Fruit fly (Drosophila melanogaster) whole organism, pupa: Measurements from ENCODE around the gene CG6688.

Experiments used
- CG10348 ChIP-seq: fragments of 200-800 bp; sonication (Bioruptor generic); IDR thresholded peaks from 2 replicates; pipeline ENCODE4 v1.3.6; 2022; ENCODE audit warnings: missing biosample characterization, missing genetic modification characterization
- CG12605 ChIP-seq: fragments of 200-800 bp; sonication (Bioruptor generic); IDR thresholded peaks from 2 replicates; pipeline ENCODE4 v1.3.6; 2022; ENCODE audit warnings: missing biosample characterization, missing genetic modification characterization
- CG13204 ChIP-seq: fragments of 200-800 bp; sonication (Bioruptor generic); optimal IDR thresholded peaks from 2 replicates; lab custom pipeline; 2018; ENCODE audit warnings: missing biosample characterization, mild to moderate bottlenecking, missing genetic modification characterization, moderate library complexity
- CG14655 ChIP-seq: fragments of 200-800 bp; sonication (Bioruptor generic); optimal IDR thresholded peaks from 3 replicates; lab custom pipeline; 2017; ENCODE audit warnings: mild to moderate bottlenecking, missing biosample characterization, missing genetic modification reagents, missing genetic modification characterization
- CG15710 ChIP-seq: fragments of 200-800 bp; sonication (Bioruptor generic); optimal IDR thresholded peaks from 2 replicates; lab custom pipeline; 2018; ENCODE audit warnings: missing biosample characterization, mild to moderate bottlenecking, missing genetic modification characterization, moderate library complexity
- CG17806 ChIP-seq: fragments of 200-800 bp; sonication (Bioruptor generic); optimal IDR thresholded peaks from 2 replicates; lab custom pipeline; 2018; ENCODE audit warnings: missing biosample characterization, mild to moderate bottlenecking, missing genetic modification characterization, moderate library complexity
- CG32121 ChIP-seq: fragments of 200-800 bp; sonication (Bioruptor generic); IDR thresholded peaks from 2 replicates; pipeline ENCODE4 v1.3.6; 2022; ENCODE audit warnings: missing biosample characterization, missing genetic modification characterization
- CG34367 ChIP-seq: fragments of 200-800 bp; sonication (Bioruptor generic); optimal IDR thresholded peaks from 2 replicates; lab custom pipeline; 2018; ENCODE audit warnings: missing biosample characterization, mild to moderate bottlenecking, missing genetic modification characterization
- CG4496 ChIP-seq: fragments of 200-800 bp; sonication (Bioruptor generic); IDR thresholded peaks from 3 replicates; pipeline ENCODE4 v1.3.6; 2022; ENCODE audit warnings: missing biosample characterization, missing genetic modification characterization
- CG8159 ChIP-seq: fragments of 200-800 bp; sonication (Bioruptor generic); optimal IDR thresholded peaks from 3 replicates; lab custom pipeline; 2018; ENCODE audit warnings: missing biosample characterization, mild to moderate bottlenecking, missing genetic modification characterization, moderate library complexity
- CG8301 ChIP-seq: fragments of 200-800 bp; sonication (Bioruptor generic); optimal IDR thresholded peaks from 2 replicates; lab custom pipeline; 2018; ENCODE audit warnings: missing biosample characterization, mild to moderate bottlenecking, missing genetic modification characterization
- CG9948 ChIP-seq: fragments of 200-800 bp; sonication (Bioruptor generic); optimal IDR thresholded peaks from 2 replicates; lab custom pipeline; 2018; ENCODE audit warnings: missing biosample characterization, mild to moderate bottlenecking, missing genetic modification characterization, moderate library complexity
- D1 ChIP-seq: fragments of 200-800 bp; sonication (Bioruptor generic); optimal IDR thresholded peaks from 2 replicates; lab custom pipeline; 2018; ENCODE audit warnings: missing biosample characterization, mild to moderate bottlenecking, missing genetic modification characterization, moderate library complexity
- EcR ChIP-seq: fragments of 200-800 bp; sonication (Bioruptor generic); optimal IDR thresholded peaks from 3 replicates; lab custom pipeline; 2019; ENCODE audit warnings: missing biosample characterization, missing genetic modification characterization, mild to moderate bottlenecking, moderate library complexity, missing genetic modification reagents
- Ets98B ChIP-seq: fragments of 200-800 bp; sonication (Bioruptor generic); IDR thresholded peaks from 2 replicates; pipeline ENCODE4 v1.3.6; 2022; ENCODE audit warnings: missing biosample characterization, missing genetic modification characterization
- Pif1A ChIP-seq: fragments of 200-800 bp; sonication (Bioruptor generic); optimal IDR thresholded peaks from 3 replicates; lab custom pipeline; 2016; ENCODE audit warnings: missing biosample characterization, missing genetic modification characterization
- Pif1B ChIP-seq: fragments of 200-800 bp; sonication (Bioruptor generic); optimal IDR thresholded peaks from 3 replicates; lab custom pipeline; 2016; ENCODE audit warnings: missing biosample characterization, missing genetic modification characterization
- Snoo ChIP-seq: fragments of 200-800 bp; sonication (Bioruptor generic); optimal IDR thresholded peaks from 3 replicates; lab custom pipeline; 2017; ENCODE audit warnings: missing biosample characterization, mild to moderate bottlenecking, missing genetic modification characterization, inconsistent platforms
- fd96Ca ChIP-seq: fragments of 200-800 bp; sonication (Bioruptor generic); IDR thresholded peaks from 3 replicates; pipeline ENCODE4 v1.3.6; 2022; ENCODE audit warnings: missing biosample characterization, missing genetic modification characterization
- gl ChIP-seq: fragments of 200-800 bp; sonication (Bioruptor generic); optimal IDR thresholded peaks from 2 replicates; lab custom pipeline; 2018; ENCODE audit warnings: missing biosample characterization, mild to moderate bottlenecking, missing genetic modification characterization
- rn ChIP-seq: fragments of 200-800 bp; sonication (Bioruptor generic); IDR thresholded peaks from 2 replicates; pipeline ENCODE4 v1.3.6; 2022; ENCODE audit warnings: missing biosample characterization, missing genetic modification characterization

The CG6688 gene

DNA sequence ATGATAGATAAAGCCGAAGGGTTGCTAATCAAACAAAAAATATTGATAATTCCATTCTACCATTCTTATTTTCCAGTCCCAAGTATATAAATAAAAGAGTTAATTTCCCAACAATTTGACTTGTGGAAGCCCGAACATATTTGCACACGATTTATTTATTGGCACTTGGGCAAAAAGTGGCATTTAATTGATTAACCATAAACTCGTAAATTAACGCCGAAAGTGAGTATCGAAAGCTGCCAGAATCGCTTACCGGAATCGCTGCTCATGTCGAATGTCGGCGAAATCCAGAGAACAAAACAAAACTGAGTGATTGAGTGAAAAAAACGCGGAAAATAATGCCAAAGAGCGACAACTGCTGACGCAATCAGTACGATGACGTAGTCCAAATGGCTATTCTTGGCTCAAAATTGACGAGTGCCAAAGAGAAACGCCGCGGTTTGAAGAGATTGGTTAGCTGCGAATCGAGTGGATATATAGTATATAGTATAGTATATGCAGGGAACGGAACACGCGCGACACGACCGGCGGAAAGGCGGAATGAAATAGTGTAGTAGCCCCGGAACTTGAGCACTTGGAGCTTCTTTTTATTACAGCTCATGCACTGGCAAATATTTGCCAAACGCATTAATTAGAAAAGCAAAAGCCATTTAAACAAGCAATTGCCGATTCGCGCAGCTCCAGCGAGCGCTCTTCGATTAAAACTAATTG, 14.1 kb upstream of the CG6688 start, which contains the start of gene Nha2:
Gene Nha2, minus strand, starts transcription at position 617 of the 711 bp plus-strand sequence.
- TF ChIP-seq D1 (tag; lab: Kevin White, UChicago) (no peak), CG12605 (GFP tag; lab: Robert Waterston, UW) (no peak), CG10348 (GFP tag; lab: Robert Waterston, UW) (no peak), Pif1A (GFP tag; lab: Kevin White, UChicago) (no peak), Snoo (no peak)

DNA sequence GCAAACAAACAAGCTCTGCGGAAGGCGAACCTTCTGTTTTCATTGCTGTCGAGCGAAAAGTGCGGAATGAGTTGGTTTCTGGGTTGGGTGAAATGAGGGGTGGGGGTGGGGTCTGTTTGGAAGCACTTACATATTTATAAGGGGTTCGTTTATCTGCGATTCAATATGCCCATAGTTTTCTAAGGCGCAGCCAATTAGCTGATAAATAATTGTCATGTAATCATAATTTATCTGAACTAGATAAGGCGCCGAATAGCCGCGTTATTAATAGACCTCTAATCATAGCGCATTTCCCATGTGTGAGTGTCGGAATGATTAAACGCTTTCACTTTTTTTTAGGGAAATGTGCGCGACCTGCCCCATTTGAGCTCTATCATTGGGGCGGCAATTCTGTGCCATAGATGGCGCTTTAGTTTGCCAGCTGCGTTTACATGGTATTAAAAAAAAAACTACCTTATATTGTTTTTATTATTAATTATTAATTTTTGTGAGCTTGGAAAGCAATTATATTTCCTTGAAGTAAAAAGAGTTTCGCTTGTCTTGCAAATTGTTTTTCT, 13.5 kb upstream of the CG6688 start:
- TF ChIP-seq CG34367 (tag; lab: Kevin White, UChicago) (no peak), CG14655 (GFP tag; lab: Kevin White, UChicago) (no peak), CG15710 (tag; lab: Kevin White, UChicago) (no peak), CG10348 (GFP tag; lab: Robert Waterston, UW) (no peak), EcR (GFP tag; lab: Kevin White, UChicago) (no peak), CG12605 (GFP tag; lab: Robert Waterston, UW) (no peak), Pif1A (GFP tag; lab: Kevin White, UChicago) (no peak), CG17806 (tag; lab: Kevin White, UChicago) (no peak), Pif1B (GFP tag; lab: Kevin White, UChicago) (no peak), CG32121 (no peak), rn (GFP tag; lab: Robert Waterston, UW) (no peak), Ets98B (no peak), CG4496 (no peak), CG8301 (tag; lab: Kevin White, UChicago) (no peak), Snoo (no peak), fd96Ca (GFP tag; lab: Robert Waterston, UW) (no peak), gl (tag; lab: Kevin White, UChicago) (no peak), CG13204 (no peak)

DNA sequence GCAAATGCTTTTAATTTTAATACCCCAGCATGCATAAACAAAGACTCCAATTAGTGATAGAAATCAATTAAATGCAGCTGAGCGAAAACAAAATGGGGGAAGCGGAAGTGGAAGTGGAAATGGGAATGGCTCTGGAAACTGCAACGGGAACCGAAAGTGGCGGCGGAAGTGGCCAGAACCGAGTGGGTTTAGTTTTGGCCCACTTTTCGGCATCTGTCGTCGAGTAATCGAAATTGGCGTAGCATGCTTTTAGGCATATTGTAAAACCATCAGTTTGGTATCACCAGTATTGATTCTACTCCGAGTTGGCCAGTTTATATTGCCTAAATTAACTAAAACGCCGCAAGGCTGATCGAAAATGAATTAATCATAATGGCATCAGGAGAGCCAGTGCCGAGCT, 8.1 kb upstream of the CG6688 start:
- TF ChIP-seq CG12605 (GFP tag; lab: Robert Waterston, UW): no peak
- TF ChIP-seq Pif1B (GFP tag; lab: Kevin White, UChicago): no peak
- no peak for TF ChIP-seq Snoo
- no peak for TF ChIP-seq CG17806 (tag; lab: Kevin White, UChicago)
- TF ChIP-seq CG10348 (GFP tag; lab: Robert Waterston, UW): no peak
- TF ChIP-seq Pif1A (GFP tag; lab: Kevin White, UChicago): no peak
- TF ChIP-seq CG14655 (GFP tag; lab: Kevin White, UChicago): no peak
- no peak for TF ChIP-seq gl (tag; lab: Kevin White, UChicago)
- TF ChIP-seq CG9948 (tag; lab: Kevin White, UChicago): no peak
- no peak for TF ChIP-seq rn (GFP tag; lab: Robert Waterston, UW)
- TF ChIP-seq CG4496: peak; percentile 84
- TF ChIP-seq D1 (tag; lab: Kevin White, UChicago): no peak
- TF ChIP-seq CG32121: no peak
- no peak for TF ChIP-seq EcR (GFP tag; lab: Kevin White, UChicago)
- 0 out of 2 replicates have a peak, but pooled peaks have one; percentile 11 for TF ChIP-seq Ets98B
- TF ChIP-seq fd96Ca (GFP tag; lab: Robert Waterston, UW): peak; percentile 54; the same call in 2 of the 3 replicates
- no peak for TF ChIP-seq CG8159
- no peak for TF ChIP-seq CG8301 (tag; lab: Kevin White, UChicago)

DNA sequence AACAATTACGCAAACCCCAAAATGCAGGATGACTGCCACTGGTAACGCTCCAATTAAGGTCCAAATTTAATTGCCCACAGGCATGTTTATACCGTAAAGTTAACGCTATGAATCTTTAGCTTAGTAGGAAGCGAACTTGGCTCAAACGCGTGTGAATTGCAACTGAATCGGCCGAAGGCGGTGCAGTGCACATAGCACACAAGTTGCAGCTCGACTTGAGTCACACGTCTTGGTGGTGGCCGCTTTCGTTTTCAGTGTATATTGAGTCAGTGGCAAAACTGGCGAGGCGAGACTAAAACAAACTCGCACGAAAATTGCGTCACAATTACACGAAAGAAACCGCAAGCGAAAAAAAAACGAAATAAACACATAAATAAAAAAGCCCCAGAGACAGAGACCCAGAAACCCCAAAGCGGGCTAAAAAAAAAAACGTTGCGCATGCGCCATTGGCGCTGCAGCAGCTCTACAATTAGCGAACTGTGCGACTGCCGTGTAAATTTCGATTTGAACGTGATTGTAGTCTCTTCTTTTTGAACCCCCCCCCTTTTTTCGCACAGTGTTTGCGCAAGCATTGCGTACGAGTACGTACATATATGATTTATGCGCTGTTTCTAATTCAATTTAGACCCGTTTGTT, 2.6 kb upstream of the CG6688 start:
- TF ChIP-seq Ets98B (peak; percentile 77), Pif1B (GFP tag; lab: Kevin White, UChicago) (no peak), rn (GFP tag; lab: Robert Waterston, UW) (peak; percentile 37; the same call in 1 of the 2 replicates), gl (tag; lab: Kevin White, UChicago) (no peak), CG17806 (tag; lab: Kevin White, UChicago) (no peak), CG10348 (GFP tag; lab: Robert Waterston, UW) (no peak), Pif1A (GFP tag; lab: Kevin White, UChicago) (peak; percentile 34), CG8159 (no peak), CG15710 (tag; lab: Kevin White, UChicago) (no peak), CG14655 (GFP tag; lab: Kevin White, UChicago) (peak; percentile 26), CG12605 (GFP tag; lab: Robert Waterston, UW) (peak; percentile 50), Snoo (no peak), CG4496 (peak; percentile 83), CG9948 (tag; lab: Kevin White, UChicago) (no peak), CG32121 (peak; percentile 83), D1 (tag; lab: Kevin White, UChicago) (no peak), CG8301 (tag; lab: Kevin White, UChicago) (peak; percentile 14), fd96Ca (GFP tag; lab: Robert Waterston, UW) (peak; percentile 79), CG13204 (no peak), CG34367 (tag; lab: Kevin White, UChicago) (no peak), EcR (GFP tag; lab: Kevin White, UChicago) (no peak)

DNA sequence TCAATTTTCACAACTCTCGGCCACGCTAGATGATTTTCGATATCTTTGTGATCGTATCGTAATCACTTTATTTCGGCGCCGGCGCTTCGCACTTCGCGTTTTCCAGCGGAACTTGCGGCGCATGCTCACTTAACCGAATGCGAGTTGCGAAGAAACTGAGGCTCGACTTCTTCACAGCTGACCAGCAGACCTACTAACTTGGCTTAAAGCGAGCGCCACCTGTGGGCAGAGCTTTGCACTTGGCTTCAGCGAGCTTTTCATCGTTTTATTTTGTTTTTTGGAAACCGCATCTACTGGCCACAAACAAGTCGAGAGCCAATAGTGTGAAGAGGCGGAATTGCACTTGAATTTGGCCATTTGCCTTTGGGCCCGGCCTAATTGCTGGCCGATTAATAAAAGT, 1.8 kb upstream of the CG6688 start, which contains the start of gene CG34375:
Gene CG34375, minus strand, starts transcription at position 157 of the 400 bp plus-strand sequence.
- no peak for TF ChIP-seq CG9948 (tag; lab: Kevin White, UChicago)
- no peak for TF ChIP-seq CG15710 (tag; lab: Kevin White, UChicago)
- no peak for TF ChIP-seq CG13204
- TF ChIP-seq CG34367 (tag; lab: Kevin White, UChicago): no peak
- no peak for TF ChIP-seq CG8159
- TF ChIP-seq fd96Ca (GFP tag; lab: Robert Waterston, UW): no peak
- TF ChIP-seq CG4496: peak; percentile 65
- TF ChIP-seq CG32121: 0 out of 2 replicates have a peak, but pooled peaks have one; percentile 17
- no peak for TF ChIP-seq CG8301 (tag; lab: Kevin White, UChicago)
- no peak for TF ChIP-seq gl (tag; lab: Kevin White, UChicago)
- TF ChIP-seq Snoo: no peak
- no peak for TF ChIP-seq CG14655 (GFP tag; lab: Kevin White, UChicago)
- peak; percentile 69 for TF ChIP-seq Ets98B
- TF ChIP-seq CG10348 (GFP tag; lab: Robert Waterston, UW): no peak
- no peak for TF ChIP-seq CG17806 (tag; lab: Kevin White, UChicago)
- no peak for TF ChIP-seq rn (GFP tag; lab: Robert Waterston, UW)
- no peak for TF ChIP-seq D1 (tag; lab: Kevin White, UChicago)
- TF ChIP-seq EcR (GFP tag; lab: Kevin White, UChicago): no peak
- no peak for TF ChIP-seq Pif1B (GFP tag; lab: Kevin White, UChicago)
- no peak for TF ChIP-seq CG12605 (GFP tag; lab: Robert Waterston, UW)
